Worm (Caenorhabditis elegans) whole organism, L3 larva: Measurements from ENCODE around the gene nfi-1.

ENCODE experiments used
- R02D3.7 ChIP-seq: fragments of 150-350 bp; optimal IDR thresholded peaks from 2 replicates; lab custom pipeline; 2014; ENCODE audit warnings: missing biosample characterization, missing genetic modification characterization
- ZK546.5 ChIP-seq: sonication (generic microtip); optimal IDR thresholded peaks from 2 replicates; lab custom pipeline; 2017; ENCODE audit warnings: missing biosample characterization, missing genetic modification characterization
- aly-2 ChIP-seq: fragments of 150-350 bp; optimal IDR thresholded peaks from 2 replicates; lab custom pipeline; 2014; ENCODE audit warnings: missing biosample characterization, missing genetic modification characterization
- ceh-28 ChIP-seq: fragments of 150-350 bp; optimal IDR thresholded peaks from 2 replicates; lab custom pipeline; 2014; ENCODE audit warnings: missing biosample characterization, missing genetic modification reagents, missing genetic modification characterization
- ceh-82 ChIP-seq: fragments of 150-350 bp; optimal IDR thresholded peaks from 2 replicates; lab custom pipeline; 2014; ENCODE audit warnings: missing biosample characterization, missing genetic modification characterization
- ceh-9 ChIP-seq: sonication (generic microtip); optimal IDR thresholded peaks from 2 replicates; lab custom pipeline; 2018; ENCODE audit warnings: missing biosample characterization, missing genetic modification characterization
- egl-27 ChIP-seq: sonication (generic microtip); optimal IDR thresholded peaks from 4 replicates; lab custom pipeline; 2017; ENCODE audit warnings: missing biosample characterization, missing genetic modification reagents, missing genetic modification characterization
- egl-5 ChIP-seq: fragments of 150-350 bp; optimal IDR thresholded peaks from 2 replicates; lab custom pipeline; 2017; ENCODE audit warnings: missing biosample characterization, missing genetic modification reagents, missing genetic modification characterization, inconsistent platforms
- elt-1 ChIP-seq: fragments of 150-350 bp; optimal IDR thresholded peaks from 2 replicates; lab custom pipeline; 2014; ENCODE audit warnings: missing biosample characterization, missing genetic modification characterization
- elt-2 ChIP-seq: sonication (generic microtip); optimal IDR thresholded peaks from 2 replicates; lab custom pipeline; 2016; ENCODE audit warnings: missing genetic modification reagents, mild to moderate bottlenecking, missing genetic modification characterization, missing compliant biosample characterization
- elt-3 ChIP-seq, 3 experiments: fragments of 150-350 bp in 1 of 3; sonication (generic microtip) in 2 of 3; optimal IDR thresholded peaks; 2 replicates in 2 of 3; 4 replicates in 1 of 3; lab custom pipeline; 2014 to 2017; ENCODE audit warnings: missing biosample characterization in 3 of 3, missing genetic modification characterization in 3 of 3
- fkh-10 ChIP-seq: sonication (generic microtip); optimal IDR thresholded peaks from 2 replicates; lab custom pipeline; 2017; ENCODE audit warnings: missing biosample characterization, missing genetic modification reagents, missing genetic modification characterization
- fkh-2 ChIP-seq: fragments of 150-350 bp; optimal IDR thresholded peaks from 2 replicates; lab custom pipeline; 2014; ENCODE audit warnings: missing biosample characterization, missing genetic modification reagents, missing genetic modification characterization
- fos-1 ChIP-seq: fragments of 150-350 bp; optimal IDR thresholded peaks from 2 replicates; lab custom pipeline; 2014; ENCODE audit warnings: missing biosample characterization, missing genetic modification characterization
- hmg-11 ChIP-seq: sonication (generic microtip); optimal IDR thresholded peaks from 2 replicates; lab custom pipeline; 2016; ENCODE audit warnings: missing genetic modification characterization, missing compliant biosample characterization
- jun-1 ChIP-seq: fragments of 150-350 bp; optimal IDR thresholded peaks from 2 replicates; lab custom pipeline; 2014; ENCODE audit warnings: missing biosample characterization, missing genetic modification reagents, missing genetic modification characterization
- lin-15B ChIP-seq: fragments of 150-350 bp; optimal IDR thresholded peaks from 2 replicates; lab custom pipeline; 2014; ENCODE audit warnings: missing biosample characterization, missing genetic modification characterization
- mdl-1 ChIP-seq: fragments of 150-350 bp; optimal IDR thresholded peaks from 2 replicates; lab custom pipeline; 2014; ENCODE audit warnings: missing biosample characterization, missing genetic modification characterization
- mml-1 ChIP-seq: fragments of 150-350 bp; sonication (generic microtip); optimal IDR thresholded peaks from 3 replicates; lab custom pipeline; 2014; ENCODE audit warnings: missing biosample characterization, missing genetic modification characterization
- nfya-1 ChIP-seq: sonication (generic microtip); optimal IDR thresholded peaks from 2 replicates; lab custom pipeline; 2017; ENCODE audit warnings: missing genetic modification characterization, mild to moderate bottlenecking, missing compliant biosample characterization, antibody characterized with exemption, moderate library complexity; ENCODE audit not compliant: insufficient read depth
- nhr-11 ChIP-seq: fragments of 150-350 bp; optimal IDR thresholded peaks from 2 replicates; lab custom pipeline; 2014; ENCODE audit warnings: missing biosample characterization, missing genetic modification characterization
- nhr-12 ChIP-seq: fragments of 150-350 bp; optimal IDR thresholded peaks from 2 replicates; lab custom pipeline; 2014; ENCODE audit warnings: missing biosample characterization, missing genetic modification characterization
- nhr-25 ChIP-seq: sonication (generic microtip); optimal IDR thresholded peaks from 2 replicates; lab custom pipeline; 2017; ENCODE audit warnings: missing biosample characterization, missing genetic modification characterization
- nhr-28 ChIP-seq: fragments of 150-350 bp; optimal IDR thresholded peaks from 2 replicates; lab custom pipeline; 2014; ENCODE audit warnings: missing biosample characterization, missing genetic modification characterization
- nhr-43 ChIP-seq: sonication (generic microtip); optimal IDR thresholded peaks from 2 replicates; lab custom pipeline; 2016; ENCODE audit warnings: mild to moderate bottlenecking, missing genetic modification characterization, missing compliant biosample characterization; ENCODE audit not compliant: poor library complexity, severe bottlenecking
- nhr-67 ChIP-seq: fragments of 150-350 bp; optimal IDR thresholded peaks from 2 replicates; lab custom pipeline; 2014; ENCODE audit warnings: missing biosample characterization, missing genetic modification characterization
- nhr-76 ChIP-seq: fragments of 150-350 bp; sonication (generic microtip); optimal IDR thresholded peaks from 5 replicates; lab custom pipeline; 2014; ENCODE audit warnings: missing biosample characterization, missing genetic modification characterization
- nhr-77 ChIP-seq: fragments of 150-350 bp; optimal IDR thresholded peaks from 2 replicates; lab custom pipeline; 2014; ENCODE audit warnings: missing biosample characterization, missing genetic modification characterization
- pha-4 ChIP-seq: fragments of 150-350 bp; optimal IDR thresholded peaks from 2 replicates; lab custom pipeline; 2014; ENCODE audit warnings: missing biosample characterization, missing genetic modification reagents, missing genetic modification characterization
- sea-2 ChIP-seq: fragments of 150-350 bp; sonication (generic microtip); optimal IDR thresholded peaks from 4 replicates; lab custom pipeline; 2014; ENCODE audit warnings: missing biosample characterization, missing genetic modification reagents, missing genetic modification characterization
- skn-1 ChIP-seq: fragments of 150-350 bp; optimal IDR thresholded peaks from 2 replicates; lab custom pipeline; 2014; ENCODE audit warnings: missing biosample characterization, missing genetic modification characterization
- snpc-4 ChIP-seq: fragments of 150-350 bp; optimal IDR thresholded peaks from 2 replicates; lab custom pipeline; 2014; ENCODE audit warnings: missing biosample characterization, missing genetic modification characterization
- tbx-2 ChIP-seq: sonication (generic microtip); optimal IDR thresholded peaks from 2 replicates; lab custom pipeline; 2016; ENCODE audit warnings: mild to moderate bottlenecking, missing genetic modification characterization, missing compliant biosample characterization
- unc-39 ChIP-seq: sonication (generic microtip); optimal IDR thresholded peaks from 4 replicates; lab custom pipeline; 2017; ENCODE audit warnings: missing biosample characterization, missing genetic modification characterization
- unc-62 ChIP-seq: fragments of 150-350 bp; sonication (generic microtip); optimal IDR thresholded peaks from 4 replicates; lab custom pipeline; 2014; ENCODE audit warnings: missing biosample characterization, missing genetic modification reagents, missing genetic modification characterization
- ztf-11 ChIP-seq: fragments of 150-350 bp; optimal IDR thresholded peaks from 2 replicates; lab custom pipeline; 2014; ENCODE audit warnings: missing biosample characterization, missing genetic modification characterization
- ztf-4 ChIP-seq: fragments of 150-350 bp; optimal IDR thresholded peaks from 2 replicates; lab custom pipeline; 2014; ENCODE audit warnings: missing biosample characterization, missing genetic modification characterization

Gene nfi-1

ce11 chrII:7570305-7570704, 32.3 kb downstream of the nfi-1 start, which contains the start of gene F35D2.3:
Gene F35D2.3 (plus strand): TSS chrII:7570605.
- TF ChIP-seq ztf-11 (tag; lab: Kevin White, UChicago) (no peak), mml-1 (tag; lab: Kevin White, UChicago) (no peak), tbx-2 (no peak), elt-2 (tag; lab: Kevin White, UChicago) (no peak), unc-62 (GFP tag; lab: Kevin White, UChicago) (no peak), aly-2 (tag; lab: Kevin White, UChicago) (no peak), nhr-76 (tag; lab: Kevin White, UChicago) (no peak), nhr-43 (tag; lab: Kevin White, UChicago) (no peak), elt-1 (tag; lab: Kevin White, UChicago) (no peak), nhr-77 (tag; lab: Kevin White, UChicago) (no peak), fkh-10 (GFP tag; lab: Kevin White, UChicago) (no peak), R02D3.7 (tag; lab: Kevin White, UChicago) (no peak), hmg-11 (no peak), pha-4 (tag; lab: Kevin White, UChicago) (no peak), nhr-25 (no peak)

DNA sequence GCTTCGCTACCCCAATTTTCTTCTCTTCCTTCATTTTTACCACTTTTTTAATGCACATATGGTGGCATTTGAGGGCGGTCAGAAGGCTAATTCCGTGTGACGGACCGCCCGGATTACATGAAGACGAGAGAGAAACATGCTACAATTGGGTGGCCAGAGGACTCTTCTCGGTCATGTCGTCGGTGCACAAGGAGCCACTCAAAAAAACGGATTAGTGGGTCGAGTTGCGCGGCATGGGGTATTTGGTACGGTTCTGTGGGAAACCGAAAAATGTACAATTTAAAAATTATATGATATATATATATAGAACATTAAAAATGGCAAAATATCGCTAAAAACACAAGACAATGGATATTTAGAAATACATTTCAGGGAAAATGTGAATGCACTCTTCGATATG, 32.8 kb downstream of the nfi-1 start:
- TF ChIP-seq tbx-2 (no peak), elt-3 (tag; optimal IDR thresholded peaks at IDR 0.05; lab: Kevin White, UChicago) (no peak), mdl-1 (tag; lab: Kevin White, UChicago) (no peak), ZK546.5 (tag; lab: Kevin White, UChicago) (no peak), R02D3.7 (tag; lab: Kevin White, UChicago) (no peak), snpc-4 (tag; lab: Kevin White, UChicago) (no peak), skn-1 (tag; lab: Kevin White, UChicago) (no peak), elt-1 (tag; lab: Kevin White, UChicago) (no peak), mml-1 (tag; lab: Kevin White, UChicago) (no peak)

DNA sequence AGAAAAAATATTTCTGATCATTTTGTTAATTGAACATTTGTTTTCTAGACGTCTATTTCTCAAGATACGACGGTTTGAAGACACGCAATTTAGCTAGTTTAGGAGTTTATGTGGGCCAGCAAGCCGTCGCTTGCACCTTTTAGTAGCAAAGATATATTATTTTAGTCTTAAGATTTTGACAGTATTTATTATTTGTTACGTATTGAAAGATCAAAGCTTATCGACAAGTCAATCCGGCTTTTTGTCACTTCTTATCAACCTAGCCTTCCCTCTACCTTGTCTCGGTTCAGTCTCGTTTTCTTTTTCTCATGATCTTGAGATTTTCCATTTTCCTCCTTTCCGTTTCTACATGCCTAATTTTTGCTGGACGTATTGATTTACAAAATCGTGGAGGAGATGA, 36.2 kb downstream of the nfi-1 start, which contains the start of gene F35D2.2:
F35D2.2 (plus strand) TSS at position 301 of the 400 bp plus-strand sequence.
- TF ChIP-seq nhr-11 (no peak), lin-15B (tag; lab: Kevin White, UChicago) (no peak), egl-5 (no peak), ceh-82 (no peak), nhr-67 (tag; lab: Kevin White, UChicago) (no peak), unc-62 (GFP tag; lab: Kevin White, UChicago) (no peak), mdl-1 (tag; lab: Kevin White, UChicago) (no peak), nhr-28 (tag; lab: Kevin White, UChicago) (no peak), jun-1 (tag; lab: Kevin White, UChicago) (no peak), fkh-2 (tag; lab: Kevin White, UChicago) (no peak), tbx-2 (no peak), fos-1 (no peak)
- TF ChIP-seq, all 47 proteins: peak for 0

DNA sequence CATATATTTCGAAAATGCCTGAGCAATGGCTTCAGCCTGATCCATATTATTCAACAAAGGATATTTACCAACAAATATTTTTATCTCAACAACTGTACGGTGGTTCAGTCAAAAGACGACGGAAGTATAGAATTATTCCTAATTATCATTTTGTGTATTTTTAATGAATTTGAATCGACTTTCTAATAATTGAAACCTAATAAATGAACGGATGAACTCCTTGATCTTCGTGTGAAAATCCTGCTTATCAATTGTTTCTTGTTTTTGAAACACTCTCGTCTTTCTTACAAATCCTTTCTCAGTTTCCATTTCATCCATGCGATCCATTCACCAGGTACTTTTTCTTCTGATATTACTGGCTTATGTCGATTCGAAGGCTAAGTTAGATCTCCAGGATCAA, 37.6 kb downstream of the nfi-1 start, which contains the start of gene F35D2.1:
F35D2.1 (plus strand) TSS at position 301 of the 400 bp plus-strand sequence.
- TF ChIP-seq sea-2 = no peak
- TF ChIP-seq fos-1 = no peak
- no peak for TF ChIP-seq nfya-1 (tag; lab: Kevin White, UChicago)
- TF ChIP-seq mdl-1 (tag; lab: Kevin White, UChicago) = no peak
- TF ChIP-seq nhr-67 (tag; lab: Kevin White, UChicago) = no peak
- TF ChIP-seq egl-27 (tag; lab: Kevin White, UChicago) = no peak
- TF ChIP-seq elt-2 (tag; lab: Kevin White, UChicago) = no peak
- TF ChIP-seq ceh-28 = no peak
- no peak for TF ChIP-seq unc-39 (tag; lab: Kevin White, UChicago)
- no peak for TF ChIP-seq tbx-2
- no peak for TF ChIP-seq ceh-9 (tag; lab: Kevin White, UChicago)
- no peak for TF ChIP-seq elt-3 (tag; optimal IDR thresholded peaks at IDR 0.05; lab: Kevin White, UChicago)
- TF ChIP-seq snpc-4 (tag; lab: Kevin White, UChicago) = no peak
- no peak for TF ChIP-seq nhr-12 (tag; lab: Kevin White, UChicago)
- TF ChIP-seq ztf-4 (tag; lab: Kevin White, UChicago) = no peak
